Worm (Caenorhabditis elegans) whole organism, early embryonic: ENCODE measurements around the gene oac-29.

Experiments used
- F13C5.2 ChIP-seq: sonication (generic microtip); optimal IDR thresholded peaks from 2 replicates; lab custom pipeline; 2017; ENCODE audit warnings: mild to moderate bottlenecking, missing genetic modification characterization, inconsistent platforms, missing compliant biosample characterization
- ama-1 ChIP-seq: fragments of 150-350 bp; optimal IDR thresholded peaks from 2 replicates; lab custom pipeline; 2014
- flt-1 ChIP-seq: fragments of 200-800 bp; sonication (Bioruptor generic); IDR thresholded peaks from 2 replicates; pipeline ENCODE4 v1.3.6; 2022; ENCODE audit warnings: missing genetic modification characterization, missing compliant biosample characterization
- hmbx-1 ChIP-seq: sonication (generic microtip); optimal IDR thresholded peaks from 2 replicates; lab custom pipeline; 2016; ENCODE audit warnings: mild to moderate bottlenecking, missing genetic modification characterization, missing compliant biosample characterization
- tbx-11 ChIP-seq: fragments of 200-800 bp; sonication (Bioruptor generic); IDR thresholded peaks from 2 replicates; pipeline ENCODE4 v1.3.6; 2022; ENCODE audit warnings: missing genetic modification characterization, missing compliant biosample characterization
- tra-4 ChIP-seq: sonication (generic microtip); optimal IDR thresholded peaks from 2 replicates; lab custom pipeline; 2017; ENCODE audit warnings: missing genetic modification characterization, missing compliant biosample characterization

- TF ChIP-seq tbx-11 (GFP tag; lab: Robert Waterston, UW) (no peak), ama-1 (no peak), hmbx-1 (no peak), tra-4 (tag; lab: Kevin White, UChicago) (no peak), F13C5.2 (tag; lab: Kevin White, UChicago) (no peak), flt-1 (GFP tag; lab: Robert Waterston, UW) (no peak)
Observed at ce11 chrV:8632788-8633187, 2.7 kb downstream of the oac-29 start.
